Worm (Caenorhabditis elegans) whole organism, L3 larva: ENCODE measurements around the gene R04E5.8.

ENCODE experiments used
- R02D3.7 ChIP-seq: fragments of 150-350 bp; optimal IDR thresholded peaks from 2 replicates; lab custom pipeline; 2014; ENCODE audit warnings: missing biosample characterization, missing genetic modification characterization
- ZK546.5 ChIP-seq: sonication (generic microtip); optimal IDR thresholded peaks from 2 replicates; lab custom pipeline; 2017; ENCODE audit warnings: missing biosample characterization, missing genetic modification characterization
- aly-2 ChIP-seq: fragments of 150-350 bp; optimal IDR thresholded peaks from 2 replicates; lab custom pipeline; 2014; ENCODE audit warnings: missing biosample characterization, missing genetic modification characterization
- ama-1 ChIP-seq: fragments of 150-350 bp; optimal IDR thresholded peaks from 2 replicates; lab custom pipeline; 2018
- ceh-16 ChIP-seq: sonication (generic microtip); optimal IDR thresholded peaks from 2 replicates; lab custom pipeline; 2017; ENCODE audit warnings: missing biosample characterization, missing genetic modification characterization
- ceh-28 ChIP-seq: fragments of 150-350 bp; optimal IDR thresholded peaks from 2 replicates; lab custom pipeline; 2014; ENCODE audit warnings: missing biosample characterization, missing genetic modification reagents, missing genetic modification characterization
- ceh-82 ChIP-seq: fragments of 150-350 bp; optimal IDR thresholded peaks from 2 replicates; lab custom pipeline; 2014; ENCODE audit warnings: missing biosample characterization, missing genetic modification characterization
- ceh-9 ChIP-seq: sonication (generic microtip); optimal IDR thresholded peaks from 2 replicates; lab custom pipeline; 2018; ENCODE audit warnings: missing biosample characterization, missing genetic modification characterization
- daf-12 ChIP-seq: fragments of 150-350 bp; optimal IDR thresholded peaks from 2 replicates; lab custom pipeline; 2014; ENCODE audit warnings: missing biosample characterization, missing genetic modification reagents, missing genetic modification characterization
- egl-5 ChIP-seq: fragments of 150-350 bp; optimal IDR thresholded peaks from 2 replicates; lab custom pipeline; 2017; ENCODE audit warnings: missing biosample characterization, missing genetic modification reagents, missing genetic modification characterization, inconsistent platforms
- elt-1 ChIP-seq: fragments of 150-350 bp; optimal IDR thresholded peaks from 2 replicates; lab custom pipeline; 2014; ENCODE audit warnings: missing biosample characterization, missing genetic modification characterization
- elt-2 ChIP-seq: sonication (generic microtip); optimal IDR thresholded peaks from 2 replicates; lab custom pipeline; 2016; ENCODE audit warnings: missing genetic modification reagents, mild to moderate bottlenecking, missing genetic modification characterization, missing compliant biosample characterization
- elt-3 ChIP-seq, 3 experiments: fragments of 150-350 bp in 1 of 3; sonication (generic microtip) in 2 of 3; optimal IDR thresholded peaks; 2 replicates in 2 of 3; 4 replicates in 1 of 3; lab custom pipeline; 2014 to 2017; ENCODE audit warnings: missing biosample characterization in 3 of 3, missing genetic modification characterization in 3 of 3
- fkh-10 ChIP-seq: sonication (generic microtip); optimal IDR thresholded peaks from 2 replicates; lab custom pipeline; 2017; ENCODE audit warnings: missing biosample characterization, missing genetic modification reagents, missing genetic modification characterization
- fos-1 ChIP-seq: fragments of 150-350 bp; optimal IDR thresholded peaks from 2 replicates; lab custom pipeline; 2014; ENCODE audit warnings: missing biosample characterization, missing genetic modification characterization
- hmg-11 ChIP-seq: sonication (generic microtip); optimal IDR thresholded peaks from 2 replicates; lab custom pipeline; 2016; ENCODE audit warnings: missing genetic modification characterization, missing compliant biosample characterization
- jun-1 ChIP-seq: fragments of 150-350 bp; optimal IDR thresholded peaks from 2 replicates; lab custom pipeline; 2014; ENCODE audit warnings: missing biosample characterization, missing genetic modification reagents, missing genetic modification characterization
- lin-15B ChIP-seq: fragments of 150-350 bp; optimal IDR thresholded peaks from 2 replicates; lab custom pipeline; 2014; ENCODE audit warnings: missing biosample characterization, missing genetic modification characterization
- lin-39 ChIP-seq: fragments of 150-350 bp; optimal IDR thresholded peaks from 2 replicates; lab custom pipeline; 2018; ENCODE audit warnings: missing biosample characterization, missing genetic modification reagents, missing genetic modification characterization
- lsy-12 ChIP-seq: sonication (generic microtip); optimal IDR thresholded peaks from 2 replicates; lab custom pipeline; 2016; ENCODE audit warnings: mild to moderate bottlenecking, missing genetic modification characterization, missing compliant biosample characterization
- mdl-1 ChIP-seq: fragments of 150-350 bp; optimal IDR thresholded peaks from 2 replicates; lab custom pipeline; 2014; ENCODE audit warnings: missing biosample characterization, missing genetic modification characterization
- mml-1 ChIP-seq: fragments of 150-350 bp; sonication (generic microtip); optimal IDR thresholded peaks from 3 replicates; lab custom pipeline; 2014; ENCODE audit warnings: missing biosample characterization, missing genetic modification characterization
- nhr-12 ChIP-seq: fragments of 150-350 bp; optimal IDR thresholded peaks from 2 replicates; lab custom pipeline; 2014; ENCODE audit warnings: missing biosample characterization, missing genetic modification characterization
- nhr-237 ChIP-seq: fragments of 150-350 bp; optimal IDR thresholded peaks from 2 replicates; lab custom pipeline; 2014; ENCODE audit warnings: missing biosample characterization, missing genetic modification characterization
- nhr-25 ChIP-seq: sonication (generic microtip); optimal IDR thresholded peaks from 2 replicates; lab custom pipeline; 2017; ENCODE audit warnings: missing biosample characterization, missing genetic modification characterization
- nhr-28 ChIP-seq: fragments of 150-350 bp; optimal IDR thresholded peaks from 2 replicates; lab custom pipeline; 2014; ENCODE audit warnings: missing biosample characterization, missing genetic modification characterization
- nhr-43 ChIP-seq: sonication (generic microtip); optimal IDR thresholded peaks from 2 replicates; lab custom pipeline; 2016; ENCODE audit warnings: mild to moderate bottlenecking, missing genetic modification characterization, missing compliant biosample characterization; ENCODE audit not compliant: poor library complexity, severe bottlenecking
- nhr-67 ChIP-seq: fragments of 150-350 bp; optimal IDR thresholded peaks from 2 replicates; lab custom pipeline; 2014; ENCODE audit warnings: missing biosample characterization, missing genetic modification characterization
- nhr-76 ChIP-seq: fragments of 150-350 bp; sonication (generic microtip); optimal IDR thresholded peaks from 5 replicates; lab custom pipeline; 2014; ENCODE audit warnings: missing biosample characterization, missing genetic modification characterization
- nhr-77 ChIP-seq: fragments of 150-350 bp; optimal IDR thresholded peaks from 2 replicates; lab custom pipeline; 2014; ENCODE audit warnings: missing biosample characterization, missing genetic modification characterization
- pha-4 ChIP-seq: fragments of 150-350 bp; optimal IDR thresholded peaks from 2 replicates; lab custom pipeline; 2014; ENCODE audit warnings: missing biosample characterization, missing genetic modification reagents, missing genetic modification characterization
- pqm-1 ChIP-seq: fragments of 150-350 bp; optimal IDR thresholded peaks from 2 replicates; lab custom pipeline; 2017; ENCODE audit warnings: missing biosample characterization, missing genetic modification characterization, inconsistent platforms
- sea-2 ChIP-seq: fragments of 150-350 bp; sonication (generic microtip); optimal IDR thresholded peaks from 4 replicates; lab custom pipeline; 2014; ENCODE audit warnings: missing biosample characterization, missing genetic modification reagents, missing genetic modification characterization
- skn-1 ChIP-seq: fragments of 150-350 bp; optimal IDR thresholded peaks from 2 replicates; lab custom pipeline; 2014; ENCODE audit warnings: missing biosample characterization, missing genetic modification characterization
- snpc-4 ChIP-seq: fragments of 150-350 bp; optimal IDR thresholded peaks from 2 replicates; lab custom pipeline; 2014; ENCODE audit warnings: missing biosample characterization, missing genetic modification characterization
- tbx-2 ChIP-seq: sonication (generic microtip); optimal IDR thresholded peaks from 2 replicates; lab custom pipeline; 2016; ENCODE audit warnings: mild to moderate bottlenecking, missing genetic modification characterization, missing compliant biosample characterization
- zag-1 ChIP-seq: fragments of 150-350 bp; optimal IDR thresholded peaks from 2 replicates; lab custom pipeline; 2014; ENCODE audit warnings: missing biosample characterization, missing genetic modification characterization
- ztf-11 ChIP-seq: fragments of 150-350 bp; optimal IDR thresholded peaks from 2 replicates; lab custom pipeline; 2014; ENCODE audit warnings: missing biosample characterization, missing genetic modification characterization
- ztf-4 ChIP-seq: fragments of 150-350 bp; optimal IDR thresholded peaks from 2 replicates; lab custom pipeline; 2014; ENCODE audit warnings: missing biosample characterization, missing genetic modification characterization

The R04E5.8 gene

DNA sequence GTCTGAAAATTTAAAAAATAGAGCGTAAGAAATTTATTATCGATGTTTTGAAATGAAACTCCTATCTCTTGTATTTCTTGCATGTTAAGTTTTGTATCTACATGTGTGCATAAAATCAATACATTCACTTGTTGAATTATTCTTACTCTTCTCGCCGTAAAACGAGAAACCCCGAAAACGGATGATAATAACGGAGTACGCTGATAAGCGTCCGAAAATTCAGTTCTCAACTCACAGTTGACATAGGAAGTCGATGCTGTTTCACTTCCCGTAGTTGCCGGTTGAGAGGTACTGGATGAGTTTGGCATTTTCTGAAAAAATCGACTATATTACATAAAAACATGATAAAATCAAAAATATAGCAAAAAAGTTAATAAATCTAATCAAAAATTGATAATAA is 29.5 kb upstream of the R04E5.8 start, which contains the start of gene sec-15:
Gene sec-15, minus strand, starts transcription at position 311 of the 400 bp plus-strand sequence.
- TF ChIP-seq ztf-11 (tag; lab: Kevin White, UChicago) (no peak), daf-12 (tag; lab: Kevin White, UChicago) (no peak), R02D3.7 (tag; lab: Kevin White, UChicago) (no peak), nhr-12 (tag; lab: Kevin White, UChicago) (no peak), lsy-12 (tag; lab: Kevin White, UChicago) (no peak), pqm-1 (peak; percentile 14), lin-15B (no peak), mml-1 (tag; lab: Kevin White, UChicago) (no peak), sea-2 (GFP tag; lab: Kevin White, UChicago) (no peak), elt-2 (tag; lab: Kevin White, UChicago) (peak; percentile 61)

DNA sequence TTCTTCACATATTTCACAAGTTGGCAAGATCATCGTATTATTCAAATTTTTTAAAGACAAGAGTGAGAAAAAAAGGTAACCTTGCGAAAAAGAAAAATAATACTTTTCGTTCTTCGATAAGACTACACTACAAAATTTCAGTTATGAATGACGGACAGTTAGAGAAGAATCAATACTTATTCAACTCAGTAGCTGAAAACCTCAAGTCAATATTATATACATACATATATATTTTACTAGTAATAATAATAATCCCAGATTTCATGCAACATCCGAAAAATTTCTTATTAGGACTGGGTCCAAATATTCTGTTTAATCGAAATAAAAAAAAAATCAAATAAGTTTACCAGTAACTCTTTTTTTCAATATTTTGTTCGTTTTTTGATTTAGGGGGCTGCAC is 25.2 kb upstream of the R04E5.8 start, which contains the start of gene C28G1.6:
Gene C28G1.6, minus strand, starts transcription at position 101 of the 400 bp plus-strand sequence.
- TF ChIP-seq elt-2 (tag; lab: Kevin White, UChicago) = peak; percentile 54
- peak; percentile 22 for TF ChIP-seq pha-4 (tag; lab: Kevin White, UChicago)
- no peak for TF ChIP-seq nhr-77 (tag; lab: Kevin White, UChicago)

DNA sequence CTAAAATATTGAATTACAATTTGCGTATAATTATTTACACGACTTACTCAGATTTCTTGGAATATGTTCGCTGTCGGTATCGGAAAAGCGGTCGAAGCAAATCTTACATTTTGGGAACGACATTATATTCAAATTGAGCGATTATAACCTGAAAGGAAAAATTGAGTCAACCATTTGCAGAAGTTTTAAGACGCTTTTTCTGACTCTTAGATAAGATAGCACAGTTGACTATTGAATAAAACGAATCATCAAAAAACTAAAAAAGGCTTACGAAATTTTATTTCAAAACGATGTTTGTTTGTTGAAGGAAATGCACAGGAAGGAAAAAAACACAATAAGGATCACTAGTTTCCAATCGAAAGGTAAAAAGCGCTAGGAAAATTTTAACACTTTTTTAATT is 22.4 kb upstream of the R04E5.8 start, which contains the start of gene rcs-1:
Gene rcs-1, minus strand, starts transcription at position 176 of the 400 bp plus-strand sequence.
- TF ChIP-seq lin-39 = no peak
- TF ChIP-seq mdl-1 (tag; lab: Kevin White, UChicago) = no peak
- TF ChIP-seq elt-2 (tag; lab: Kevin White, UChicago) = peak; percentile 30

DNA sequence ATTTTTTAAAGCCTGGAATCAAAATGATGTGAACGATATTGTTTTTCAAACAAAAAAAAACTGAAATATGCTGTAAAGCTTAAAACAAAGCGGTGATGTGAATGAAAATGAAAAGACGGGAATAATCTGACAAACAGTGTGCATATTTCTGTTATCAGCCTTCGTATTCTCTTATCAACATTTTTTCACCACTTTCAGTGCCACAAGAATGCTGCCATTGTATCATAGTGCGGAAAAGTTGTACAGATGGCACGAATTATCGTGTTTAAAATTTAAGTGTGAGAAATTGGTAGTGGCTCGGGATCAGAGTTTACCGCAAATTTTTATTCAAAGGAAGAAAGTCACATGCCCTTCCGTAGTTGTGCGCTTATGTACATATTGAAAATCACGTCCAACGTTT is 18.5 kb upstream of the R04E5.8 start, which contains the start of gene ifd-1:
Gene ifd-1, minus strand, starts transcription at position 12 of the 400 bp plus-strand sequence.
- TF ChIP-seq pqm-1 (peak; percentile 88), ama-1 (no peak), nhr-77 (tag; lab: Kevin White, UChicago) (no peak), egl-5 (tag; lab: Kevin White, UChicago) (no peak), pha-4 (tag; lab: Kevin White, UChicago) (no peak), ZK546.5 (no peak), jun-1 (tag; lab: Kevin White, UChicago) (peak; percentile 78), elt-2 (tag; lab: Kevin White, UChicago) (peak; percentile 95), ztf-11 (tag; lab: Kevin White, UChicago) (no peak)

DNA sequence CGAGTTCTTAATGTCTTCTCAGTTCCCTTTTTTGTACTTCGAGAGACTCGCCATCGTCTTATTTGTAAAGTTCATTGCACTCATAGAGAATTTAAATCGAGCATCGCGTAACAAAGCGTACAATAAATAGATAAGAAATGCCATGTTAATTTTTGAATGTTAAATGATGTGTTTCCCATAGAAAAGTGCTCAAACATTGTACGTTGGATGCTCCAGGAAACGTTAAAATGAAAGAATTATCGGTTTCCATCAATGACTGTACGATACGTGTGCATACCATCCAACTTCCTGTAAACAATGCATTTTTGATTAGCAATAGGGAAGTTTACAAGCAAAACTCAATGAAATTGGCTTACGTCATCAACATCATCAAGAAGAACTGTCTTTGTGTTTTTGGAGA is 14.7 kb upstream of the R04E5.8 start:
- TF ChIP-seq zag-1 (tag; lab: Kevin White, UChicago) (no peak), nhr-67 (tag; lab: Kevin White, UChicago) (no peak), nhr-28 (tag; lab: Kevin White, UChicago) (no peak), nhr-25 (tag; lab: Kevin White, UChicago) (no peak), skn-1 (tag; lab: Kevin White, UChicago) (no peak), nhr-237 (tag; lab: Kevin White, UChicago) (no peak), ceh-9 (tag; lab: Kevin White, UChicago) (no peak), pqm-1 (peak; percentile 71), ztf-4 (tag; lab: Kevin White, UChicago) (no peak), ama-1 (no peak), snpc-4 (tag; lab: Kevin White, UChicago) (no peak), elt-1 (no peak), elt-3 (tag; optimal IDR thresholded peaks at IDR 0.05; lab: Kevin White, UChicago) (no peak), lin-39 (no peak), jun-1 (tag; lab: Kevin White, UChicago) (peak; percentile 42), pha-4 (tag; lab: Kevin White, UChicago) (peak; percentile 31), lin-15B (no peak), tbx-2 (no peak), nhr-12 (tag; lab: Kevin White, UChicago) (no peak), fkh-10 (GFP tag; lab: Kevin White, UChicago) (no peak), elt-2 (tag; lab: Kevin White, UChicago) (peak; percentile 87), hmg-11 (tag; lab: Kevin White, UChicago) (no peak), nhr-43 (tag; lab: Kevin White, UChicago) (no peak), mml-1 (tag; lab: Kevin White, UChicago) (no peak), aly-2 (tag; lab: Kevin White, UChicago) (no peak), egl-5 (tag; lab: Kevin White, UChicago) (no peak), ceh-28 (tag; lab: Kevin White, UChicago) (no peak), ceh-82 (tag; lab: Kevin White, UChicago) (no peak), ztf-11 (tag; lab: Kevin White, UChicago) (no peak), nhr-77 (tag; lab: Kevin White, UChicago) (no peak), fos-1 (tag; lab: Kevin White, UChicago) (no peak), ceh-16 (tag; lab: Kevin White, UChicago) (no peak), nhr-76 (no peak)
- TF ChIP-seq, all 47 proteins: peak for 4
